Fruit fly (Drosophila melanogaster) whole organism, embryonic: ENCODE data around the gene e.

ENCODE experiments used
- CG10321 ChIP-seq: fragments of 200-800 bp; sonication (Bioruptor generic); IDR thresholded peaks from 2 replicates; pipeline ENCODE4 v1.3.6; 2022; ENCODE audit warnings: missing biosample characterization, missing genetic modification characterization
- CG12299 ChIP-seq: fragments of 200-800 bp; sonication (Bioruptor generic); optimal IDR thresholded peaks from 2 replicates; lab custom pipeline; 2018; ENCODE audit warnings: missing biosample characterization, mild to moderate bottlenecking, missing genetic modification characterization
- CG13296 ChIP-seq: fragments of 200-800 bp; sonication (Bioruptor generic); optimal IDR thresholded peaks from 3 replicates; lab custom pipeline; 2018; ENCODE audit warnings: missing biosample characterization, mild to moderate bottlenecking, missing genetic modification characterization
- CG13775 ChIP-seq: fragments of 200-800 bp; sonication (Bioruptor generic); optimal IDR thresholded peaks from 3 replicates; lab custom pipeline; 2017; ENCODE audit warnings: missing biosample characterization, mild to moderate bottlenecking, missing genetic modification characterization
- CG18764 ChIP-seq: fragments of 200-800 bp; sonication (Bioruptor generic); optimal IDR thresholded peaks from 3 replicates; lab custom pipeline; 2016; ENCODE audit warnings: missing biosample characterization, missing genetic modification characterization
- CG2120 ChIP-seq: fragments of 200-800 bp; sonication (Bioruptor generic); optimal IDR thresholded peaks from 3 replicates; lab custom pipeline; 2016; ENCODE audit warnings: missing biosample characterization, missing genetic modification characterization
- CG2875 ChIP-seq: fragments of 200-800 bp; sonication (Bioruptor generic); optimal IDR thresholded peaks from 2 replicates; lab custom pipeline; 2017; ENCODE audit warnings: missing biosample characterization, mild to moderate bottlenecking, missing genetic modification characterization, missing genetic modification reagents
- CG33557 ChIP-seq: fragments of 200-800 bp; sonication (Bioruptor generic); optimal IDR thresholded peaks from 2 replicates; lab custom pipeline; 2019; ENCODE audit warnings: missing biosample characterization, mild to moderate bottlenecking, missing genetic modification characterization, moderate library complexity
- CG3995 ChIP-seq: fragments of 200-800 bp; sonication (Bioruptor generic); optimal IDR thresholded peaks from 3 replicates; lab custom pipeline; 2016; ENCODE audit warnings: missing biosample characterization, missing genetic modification characterization
- CG4328 ChIP-seq: fragments of 200-800 bp; sonication (Bioruptor generic); optimal IDR thresholded peaks from 3 replicates; lab custom pipeline; 2017; ENCODE audit warnings: missing biosample characterization, missing genetic modification reagents, missing genetic modification characterization
- CG4707 ChIP-seq: fragments of 200-800 bp; sonication (Bioruptor generic); optimal IDR thresholded peaks from 2 replicates; lab custom pipeline; 2018; ENCODE audit warnings: missing biosample characterization, mild to moderate bottlenecking, missing genetic modification characterization, moderate library complexity
- CG4730 ChIP-seq: fragments of 200-800 bp; sonication (Bioruptor generic); IDR thresholded peaks from 2 replicates; pipeline ENCODE4 v1.3.6; 2022; ENCODE audit warnings: missing biosample characterization, missing genetic modification characterization
- CG6272 ChIP-seq: fragments of 200-800 bp; sonication (Bioruptor generic); IDR thresholded peaks from 2 replicates; pipeline ENCODE4 v1.3.6; 2022; ENCODE audit warnings: missing biosample characterization, missing genetic modification characterization
- CG6654 ChIP-seq: fragments of 200-800 bp; sonication (Bioruptor generic); optimal IDR thresholded peaks from 2 replicates; lab custom pipeline; 2017; ENCODE audit warnings: missing biosample characterization, mild to moderate bottlenecking, missing genetic modification characterization
- CG7372 ChIP-seq: fragments of 200-800 bp; sonication (Bioruptor generic); IDR thresholded peaks from 2 replicates; pipeline ENCODE4 v1.3.6; 2022; ENCODE audit warnings: missing biosample characterization, missing genetic modification characterization
- CG7556 ChIP-seq: fragments of 200-800 bp; sonication (Bioruptor generic); optimal IDR thresholded peaks from 2 replicates; lab custom pipeline; 2017; ENCODE audit warnings: missing biosample characterization, mild to moderate bottlenecking, missing genetic modification characterization
- CG7839 ChIP-seq: fragments of 200-800 bp; sonication (Bioruptor generic); optimal IDR thresholded peaks from 3 replicates; lab custom pipeline; 2018; ENCODE audit warnings: missing biosample characterization, mild to moderate bottlenecking, missing genetic modification characterization, moderate library complexity
- CTCF ChIP-seq: fragments of 200-800 bp; sonication (Bioruptor generic); optimal IDR thresholded peaks from 2 replicates; lab custom pipeline; 2017; ENCODE audit warnings: missing biosample characterization, mild to moderate bottlenecking, missing genetic modification characterization, moderate library complexity
- CoRest ChIP-seq: fragments of 200-800 bp; sonication (Bioruptor generic); optimal IDR thresholded peaks from 3 replicates; lab custom pipeline; 2018; ENCODE audit warnings: missing biosample characterization, mild to moderate bottlenecking, missing genetic modification characterization, moderate library complexity
- CrebB ChIP-seq: fragments of 200-800 bp; sonication (Bioruptor generic); optimal IDR thresholded peaks from 3 replicates; lab custom pipeline; 2018; ENCODE audit warnings: missing biosample characterization, mild to moderate bottlenecking, missing genetic modification characterization
- Gug ChIP-seq: fragments of 200-800 bp; sonication (Bioruptor generic); IDR thresholded peaks from 4 replicates; pipeline ENCODE4 v1.3.6; 2022; ENCODE audit warnings: missing biosample characterization, missing genetic modification characterization
- HHEX ChIP-seq: fragments of 200-800 bp; sonication (Bioruptor generic); optimal IDR thresholded peaks from 3 replicates; lab custom pipeline; 2017; ENCODE audit warnings: missing biosample characterization, mild to moderate bottlenecking, missing genetic modification characterization, missing genetic modification reagents
- Mad ChIP-seq: fragments of 200-800 bp; sonication (Bioruptor generic); optimal IDR thresholded peaks from 2 replicates; lab custom pipeline; 2016; ENCODE audit warnings: missing biosample characterization, missing genetic modification characterization
- Nf-YC ChIP-seq: fragments of 200-800 bp; optimal IDR thresholded peaks from 3 replicates; lab custom pipeline; 2019; ENCODE audit warnings: missing biosample characterization, mild to moderate bottlenecking, missing genetic modification characterization, moderate library complexity
- Sry-β ChIP-seq: fragments of 200-800 bp; sonication (Bioruptor generic); optimal IDR thresholded peaks from 2 replicates; lab custom pipeline; 2018; ENCODE audit warnings: missing biosample characterization, mild to moderate bottlenecking, missing genetic modification characterization, moderate library complexity
- ase ChIP-seq: fragments of 200-800 bp; sonication (Bioruptor generic); IDR thresholded peaks from 3 replicates; pipeline ENCODE4 v1.3.6; 2022; ENCODE audit warnings: missing biosample characterization, missing genetic modification characterization
- ash1 ChIP-seq: fragments of 200-800 bp; sonication (Bioruptor generic); optimal IDR thresholded peaks from 2 replicates; lab custom pipeline; 2018; ENCODE audit warnings: missing biosample characterization, mild to moderate bottlenecking, missing genetic modification characterization
- bigmax ChIP-seq: fragments of 200-800 bp; sonication (Bioruptor generic); optimal IDR thresholded peaks from 2 replicates; lab custom pipeline; 2018; ENCODE audit warnings: missing biosample characterization, mild to moderate bottlenecking, missing genetic modification characterization
- crol ChIP-seq: fragments of 200-800 bp; sonication (Bioruptor generic); IDR thresholded peaks from 2 replicates; pipeline ENCODE4 v1.3.6; 2022; ENCODE audit warnings: missing biosample characterization, missing genetic modification characterization
- cwo ChIP-seq: fragments of 200-800 bp; sonication (Bioruptor generic); optimal IDR thresholded peaks from 3 replicates; lab custom pipeline; 2017; ENCODE audit warnings: missing biosample characterization, missing genetic modification characterization, mild to moderate bottlenecking, moderate library complexity, missing genetic modification reagents
- exex ChIP-seq: fragments of 200-800 bp; sonication (Bioruptor generic); optimal IDR thresholded peaks from 4 replicates; lab custom pipeline; 2018; ENCODE audit warnings: missing biosample characterization, mild to moderate bottlenecking, missing genetic modification characterization, moderate library complexity
- fd96Cb ChIP-seq: fragments of 200-800 bp; sonication (Bioruptor generic); optimal IDR thresholded peaks from 2 replicates; lab custom pipeline; 2018; ENCODE audit warnings: missing biosample characterization, mild to moderate bottlenecking, missing genetic modification characterization, moderate library complexity
- gcm2 ChIP-seq: fragments of 200-800 bp; sonication (Bioruptor generic); optimal IDR thresholded peaks from 2 replicates; lab custom pipeline; 2016; ENCODE audit warnings: missing biosample characterization, missing genetic modification characterization
- gfzf ChIP-seq: fragments of 200-800 bp; sonication (Bioruptor generic); optimal IDR thresholded peaks from 2 replicates; lab custom pipeline; 2016; ENCODE audit warnings: missing biosample characterization, mild to moderate bottlenecking, missing genetic modification characterization, moderate library complexity
- kay ChIP-seq: fragments of 200-800 bp; sonication (Bioruptor generic); optimal IDR thresholded peaks from 2 replicates; lab custom pipeline; 2016; ENCODE audit warnings: missing biosample characterization, missing genetic modification characterization
- ken ChIP-seq: fragments of 200-800 bp; sonication (Bioruptor generic); IDR thresholded peaks from 3 replicates; pipeline ENCODE4 v1.3.6; 2022; ENCODE audit warnings: missing biosample characterization, missing genetic modification characterization
- kni ChIP-seq: fragments of 200-800 bp; sonication (Bioruptor generic); optimal IDR thresholded peaks from 3 replicates; lab custom pipeline; 2017; ENCODE audit warnings: mild to moderate bottlenecking, missing biosample characterization, missing genetic modification reagents, missing genetic modification characterization
- lab ChIP-seq: fragments of 200-800 bp; sonication (Bioruptor generic); optimal IDR thresholded peaks from 3 replicates; lab custom pipeline; 2017; ENCODE audit warnings: missing biosample characterization, missing genetic modification characterization, mild to moderate bottlenecking, moderate library complexity, missing genetic modification reagents
- lmd ChIP-seq: fragments of 200-800 bp; sonication (Bioruptor generic); IDR thresholded peaks from 2 replicates; pipeline ENCODE4 v1.3.6; 2022; ENCODE audit warnings: missing biosample characterization, missing genetic modification characterization
- lov ChIP-seq, 2 experiments: fragments of 200-800 bp in 1 of 2; fragments of >200 bp in 1 of 2; sonication (Bioruptor generic) in 1 of 2; IDR thresholded peaks in 1 of 2; optimal IDR thresholded peaks in 1 of 2; 2 replicates in 1 of 2; 3 replicates in 1 of 2; pipeline versions ENCODE4 v1.3.6 to Lab custom; 2017 to 2022; ENCODE audit warnings: missing biosample characterization in 1 of 2, missing genetic modification characterization in 1 of 2
- luna ChIP-seq: fragments of 200-800 bp; sonication (Bioruptor generic); optimal IDR thresholded peaks from 2 replicates; lab custom pipeline; 2016; ENCODE audit warnings: missing biosample characterization, missing genetic modification characterization
- nerfin-1 ChIP-seq: fragments of 200-800 bp; sonication (Bioruptor generic); optimal IDR thresholded peaks from 3 replicates; lab custom pipeline; 2019; ENCODE audit warnings: missing biosample characterization, mild to moderate bottlenecking, missing genetic modification characterization, moderate library complexity
- odd ChIP-seq: fragments of 200-800 bp; sonication (Bioruptor generic); optimal IDR thresholded peaks from 2 replicates; lab custom pipeline; 2017; ENCODE audit warnings: missing biosample characterization, mild to moderate bottlenecking, missing genetic modification characterization
- schlank ChIP-seq: fragments of 200-800 bp; sonication (Bioruptor generic); optimal IDR thresholded peaks from 2 replicates; lab custom pipeline; 2018; ENCODE audit warnings: missing biosample characterization, mild to moderate bottlenecking, missing genetic modification characterization
- sna ChIP-seq: fragments of 200-800 bp; sonication (Bioruptor generic); IDR thresholded peaks from 2 replicates; pipeline ENCODE4 v1.3.6; 2022; ENCODE audit warnings: missing biosample characterization, missing genetic modification characterization; ENCODE audit not compliant: partially characterized antibody
- sob ChIP-seq: fragments of 200-800 bp; sonication (Bioruptor generic); IDR thresholded peaks from 2 replicates; pipeline ENCODE4 v1.3.6; 2022; ENCODE audit warnings: missing biosample characterization, missing genetic modification characterization
- sr ChIP-seq: fragments of 200-800 bp; sonication (Bioruptor generic); IDR thresholded peaks from 3 replicates; pipeline ENCODE4 v1.3.6; 2022; ENCODE audit warnings: missing biosample characterization, missing genetic modification characterization
- vvl ChIP-seq: fragments of 200-800 bp; sonication (Bioruptor generic); IDR thresholded peaks from 2 replicates; pipeline ENCODE4 v1.3.6; 2022; ENCODE audit warnings: missing biosample characterization, missing genetic modification characterization
- wdn ChIP-seq: fragments of 200-800 bp; sonication (Bioruptor generic); IDR thresholded peaks from 2 replicates; pipeline ENCODE4 v1.3.6; 2022; ENCODE audit warnings: missing biosample characterization, missing genetic modification characterization
- zfh1 ChIP-seq: fragments of 200-800 bp; sonication (Bioruptor generic); IDR thresholded peaks from 3 replicates; pipeline ENCODE4 v1.3.6; 2022; ENCODE audit warnings: missing biosample characterization, missing genetic modification characterization

e gene

DNA sequence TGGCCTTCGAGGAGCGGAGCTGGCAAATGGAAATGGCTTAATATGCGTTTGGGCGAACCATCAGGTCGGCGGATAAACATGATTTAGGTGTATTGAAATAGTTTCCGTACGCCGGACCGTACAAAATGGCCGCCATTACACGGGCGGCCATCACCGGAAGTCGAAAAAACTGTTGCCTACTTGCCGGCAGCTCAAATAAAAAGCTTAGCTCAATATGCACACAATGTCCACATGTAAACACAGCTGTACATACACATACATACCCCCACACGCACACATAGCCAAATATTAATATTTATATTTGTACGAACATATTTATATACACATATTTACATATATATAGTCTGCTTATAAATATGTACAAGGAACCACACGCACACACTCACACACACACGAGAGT, 26.2 kb upstream of the e start (continued):
- TF ChIP-seq CG7556 (GFP tag; lab: Kevin White, UChicago) (peak; percentile 25), ken (GFP tag; lab: Robert Waterston, UW) (0 out of 3 replicates have a peak, but pooled peaks have one; percentile 44), CG7372 (GFP tag; lab: Robert Waterston, UW) (0 out of 2 replicates have a peak, but pooled peaks have one; percentile 22), HHEX (GFP tag; lab: Kevin White, UChicago) (peak; percentile 57), sr (GFP tag; lab: Robert Waterston, UW) (peak; percentile 60; the same call in 1 of the 3 replicates), CG4328 (GFP tag; lab: Kevin White, UChicago) (no peak), CG7839 (tag; lab: Kevin White, UChicago) (peak; percentile 28), cwo (GFP tag; lab: Kevin White, UChicago) (no peak), fd96Cb (tag; lab: Kevin White, UChicago) (no peak), lab (GFP tag; lab: Kevin White, UChicago) (peak; percentile 51), CG18764 (GFP tag; lab: Kevin White, UChicago) (no peak), vvl (GFP tag; lab: Robert Waterston, UW) (peak; percentile 47; the same call in 1 of the 2 replicates), nerfin-1 (peak; percentile 19), CTCF (no peak), wdn (0 out of 2 replicates have a peak, but pooled peaks have one; percentile 15), CG2120 (GFP tag; lab: Kevin White, UChicago) (no peak), CG3995 (no peak), kay (GFP tag; lab: Kevin White, UChicago) (no peak), schlank (peak; percentile 9), sna (GFP tag; lab: Robert Waterston, UW) (no peak), kni (no peak), lmd (peak; percentile 27; the same call in 1 of the 2 replicates), CrebB (tag; lab: Kevin White, UChicago) (no peak), ase (GFP tag; lab: Robert Waterston, UW) (peak; percentile 63; the same call in 2 of the 3 replicates), Nf-YC (tag; lab: Kevin White, UChicago) (no peak), CG10321 (GFP tag; lab: Robert Waterston, UW) (no peak), ash1 (GFP tag; lab: Kevin White, UChicago) (no peak), CG13296 (GFP tag; lab: Kevin White, UChicago) (peak; percentile 7), CoRest (tag; lab: Kevin White, UChicago) (peak; percentile 43), lov (optimal IDR thresholded peaks at IDR 0.05; lab: Kevin White, UChicago) (no peak), lov (GFP tag; IDR thresholded peaks at IDR 0.05; lab: Robert Waterston, UW) (peak; percentile 56; the same call in 2 of the 3 replicates), CG4730 (GFP tag; lab: Robert Waterston, UW) (no peak; the same call in 1 of the 2 replicates), luna (GFP tag; lab: Kevin White, UChicago) (no peak), Mad (peak; percentile 13), zfh1 (peak; percentile 53; the same call in 2 of the 3 replicates), Gug (GFP tag; lab: Robert Waterston, UW) (no peak), CG6272 (no peak), Sry-β (GFP tag; lab: Kevin White, UChicago) (no peak), CG2875 (GFP tag; lab: Kevin White, UChicago) (peak; percentile 50), sob (GFP tag; lab: Robert Waterston, UW) (peak; percentile 66), CG33557 (GFP tag; lab: Kevin White, UChicago) (peak; percentile 27), bigmax (GFP tag; lab: Kevin White, UChicago) (no peak), gcm2 (GFP tag; lab: Kevin White, UChicago) (no peak), exex (tag; lab: Kevin White, UChicago) (no peak), CG13775 (GFP tag; lab: Kevin White, UChicago) (peak; percentile 40), CG12299 (tag; lab: Kevin White, UChicago) (no peak), CG6654 (GFP tag; lab: Kevin White, UChicago) (no peak), crol (no peak), odd (GFP tag; lab: Kevin White, UChicago) (peak; percentile 31), CG4707 (GFP tag; lab: Kevin White, UChicago) (peak; percentile 31), gfzf (no peak)
